Worm (Caenorhabditis elegans) whole organism, L4/young adult: ENCODE measurements around the gene npr-17.

Experiments used
- dao-5 ChIP-seq: sonication (generic microtip); optimal IDR thresholded peaks from 2 replicates; lab custom pipeline; 2016; ENCODE audit warnings: missing genotype, missing genetic modification characterization, moderate library complexity, missing compliant biosample characterization
- him-1 ChIP-seq: sonication (generic microtip); optimal IDR thresholded peaks from 2 replicates; lab custom pipeline; 2016; ENCODE audit warnings: missing genotype, missing genetic modification reagents, missing genetic modification characterization, missing compliant biosample characterization

DNA sequence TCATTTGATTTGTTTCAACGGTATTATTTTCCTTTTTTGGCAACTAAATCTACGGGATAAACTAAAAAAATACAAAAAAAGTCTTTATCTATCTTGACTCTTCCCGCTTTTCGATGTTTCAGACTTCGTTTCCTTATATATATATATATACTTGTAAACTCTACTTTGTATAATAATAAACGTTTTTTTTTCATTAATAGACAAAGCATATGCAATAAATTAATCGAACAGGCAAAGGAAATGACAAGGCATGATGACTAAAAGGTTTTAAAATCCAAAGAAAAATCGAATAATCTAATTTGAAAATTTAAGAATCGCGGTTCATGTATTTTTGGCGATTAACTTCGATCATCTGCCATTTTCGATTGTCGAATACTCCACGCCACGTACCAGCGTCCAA, 17.3 kb upstream of the npr-17 start:
- TF ChIP-seq dao-5 (no peak), him-1 (tag; lab: Kevin White, UChicago) (no peak)
